Fruit fly (Drosophila melanogaster): ENCODE results near the gene CG33648.

Gene CG33648

DNA sequence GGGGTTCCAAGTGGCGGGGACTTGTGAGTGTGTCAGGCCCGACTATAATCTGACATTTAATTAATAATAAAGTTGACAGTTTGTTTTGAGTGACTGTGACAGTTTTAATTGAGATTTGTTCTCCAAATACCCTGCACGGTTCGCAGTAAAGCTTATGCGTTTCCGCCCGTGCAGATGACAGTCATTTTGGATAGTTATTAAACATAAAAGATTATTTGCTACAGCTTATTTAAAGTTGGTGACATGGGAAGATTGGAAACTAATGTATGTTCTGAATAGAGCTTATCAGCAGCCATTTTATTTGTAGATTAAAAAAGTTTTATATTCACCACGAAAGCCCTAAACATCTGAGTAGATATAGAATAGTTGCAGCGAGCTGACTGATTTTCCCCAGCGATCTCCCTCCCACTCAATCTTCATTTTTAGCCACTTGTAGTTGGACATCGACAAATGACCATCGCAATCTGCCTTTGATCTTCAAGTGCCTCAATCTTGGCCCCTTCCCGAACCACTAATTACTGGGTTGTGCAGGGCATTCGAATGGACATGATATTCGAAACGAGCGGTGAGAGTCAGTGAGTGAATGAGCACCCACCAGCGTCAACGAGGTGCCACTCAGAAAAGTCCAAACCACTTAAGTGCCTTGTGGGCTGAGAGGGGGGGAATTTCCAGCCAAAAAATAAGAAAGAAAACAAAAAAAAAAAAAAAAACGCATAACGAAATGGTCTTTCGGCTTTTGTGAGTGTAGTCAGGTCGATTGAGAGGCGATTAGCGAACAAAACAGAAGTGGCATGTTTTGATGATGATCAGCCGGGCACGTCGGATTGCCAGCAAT lies 9.5 kb downstream of the CG33648 start (continued):
- no peak for TF ChIP-seq H2.0 (GFP tag; IDR thresholded peaks at IDR 0.05)
- TF ChIP-seq Ets65A (GFP tag): peak; percentile 36
- TF ChIP-seq CG10147 (GFP tag; optimal IDR thresholded peaks at IDR 0.05): no peak
- peak; percentile 24 for TF ChIP-seq mirr (GFP tag; optimal IDR thresholded peaks at IDR 0.05)
- TF ChIP-seq wor (GFP tag; IDR thresholded peaks at IDR 0.05): no peak
- TF ChIP-seq Neu2 (GFP tag; optimal IDR thresholded peaks at IDR 0.05; ENCODE audit: borderline replicate concordance): no peak
- peak; percentile 70 for TF ChIP-seq Med (GFP tag)
- no peak for TF ChIP-seq tio (GFP tag; optimal IDR thresholded peaks at IDR 0.05)
- TF ChIP-seq Hsf (GFP tag; optimal IDR thresholded peaks at IDR 0.05): no peak
- TF ChIP-seq CoRest (tag; optimal IDR thresholded peaks at IDR 0.05): peak; percentile 0
- TF ChIP-seq NfI (GFP tag; optimal IDR thresholded peaks at IDR 0.05): no peak
- no peak for TF ChIP-seq fd64A (GFP tag; optimal IDR thresholded peaks at IDR 0.05)
- TF ChIP-seq lab (GFP tag; optimal IDR thresholded peaks at IDR 0.05): peak; percentile 22
- TF ChIP-seq slou (GFP tag; optimal IDR thresholded peaks at IDR 0.05): no peak
- TF ChIP-seq CG11504 (tag; optimal IDR thresholded peaks at IDR 0.05): peak; percentile 10
- no peak for TF ChIP-seq CG16815 (GFP tag; optimal IDR thresholded peaks at IDR 0.05)
- no peak for TF ChIP-seq schlank (tag; optimal IDR thresholded peaks at IDR 0.05)
- TF ChIP-seq Blimp-1 (GFP tag; optimal IDR thresholded peaks at IDR 0.05): no peak
- no peak for TF ChIP-seq bowl (GFP tag; IDR thresholded peaks at IDR 0.05)
- no peak for TF ChIP-seq repo (GFP tag; optimal IDR thresholded peaks at IDR 0.05)
- no peak for TF ChIP-seq CG8944 (GFP tag; optimal IDR thresholded peaks at IDR 0.05)
- TF ChIP-seq Meics (GFP tag; optimal IDR thresholded peaks at IDR 0.05): no peak
- peak; percentile 26; the same call in 1 of the 2 replicates for TF ChIP-seq CG32772 (GFP tag; IDR thresholded peaks at IDR 0.05)
- TF ChIP-seq nmo (GFP tag; optimal IDR thresholded peaks at IDR 0.05): no peak
- no peak for TF ChIP-seq BEAF-32 (GFP tag; optimal IDR thresholded peaks at IDR 0.05)
- no peak for TF ChIP-seq CG9797 (GFP tag; optimal IDR thresholded peaks at IDR 0.05)
- no peak for TF ChIP-seq Doc3 (GFP tag; IDR thresholded peaks at IDR 0.05; ENCODE audit: partially characterized antibody)
- TF ChIP-seq CG18262 (tag; optimal IDR thresholded peaks at IDR 0.05): no peak
- no peak for TF ChIP-seq CG16779 (GFP tag; IDR thresholded peaks at IDR 0.05)
- peak; percentile 80 for TF ChIP-seq crol (GFP tag; IDR thresholded peaks at IDR 0.05)
- no peak for TF ChIP-seq Stat92E (GFP tag; optimal IDR thresholded peaks at IDR 0.05)
- TF ChIP-seq Opbp (GFP tag; IDR thresholded peaks at IDR 0.05; ENCODE audit: partially characterized antibody): no peak
- peak; percentile 7 for TF ChIP-seq grau (tag; optimal IDR thresholded peaks at IDR 0.05)
- no peak for TF ChIP-seq CG31441 (GFP tag; IDR thresholded peaks at IDR 0.05)
- no peak for TF ChIP-seq pb (GFP tag; optimal IDR thresholded peaks at IDR 0.05)
- no peak for TF ChIP-seq hkb (optimal IDR thresholded peaks at IDR 0.05)
- no peak for TF ChIP-seq hkb (GFP tag; IDR thresholded peaks at IDR 0.05)
- TF ChIP-seq CG9932 (GFP tag; IDR thresholded peaks at IDR 0.05): no peak
- peak in 1 of 2 experiments; percentile 27 for TF ChIP-seq Pdp1 (GFP tag; optimal IDR thresholded peaks at IDR 0.05)
- no peak for TF ChIP-seq CG30431 (GFP tag; optimal IDR thresholded peaks at IDR 0.05)
- no peak for TF ChIP-seq Xrp1 (GFP tag; IDR thresholded peaks at IDR 0.05)
- no peak for TF ChIP-seq pan (optimal IDR thresholded peaks at IDR 0.05)
- TF ChIP-seq pan (GFP tag; optimal IDR thresholded peaks at IDR 0.05 in 1 of 2, IDR thresholded peaks at IDR 0.05 in 1 of 2): no peak
- no peak for TF ChIP-seq aop (GFP tag; IDR thresholded peaks at IDR 0.05)
- TF ChIP-seq sob (GFP tag; IDR thresholded peaks at IDR 0.05): 0 out of 2 replicates have a peak, but pooled peaks have one; percentile 8
- no peak for TF ChIP-seq stc (GFP tag; IDR thresholded peaks at IDR 0.05)
- TF ChIP-seq CG18619 (GFP tag; optimal IDR thresholded peaks at IDR 0.05): no peak
- no peak for TF ChIP-seq nom (GFP tag; optimal IDR thresholded peaks at IDR 0.05)
- TF ChIP-seq CG12942 (GFP tag; optimal IDR thresholded peaks at IDR 0.05): no peak
- TF ChIP-seq CG2199 (GFP tag; IDR thresholded peaks at IDR 0.05): no peak

All from whole organism, embryonic.